Fruit fly (Drosophila melanogaster) whole organism, wandering third instar larva: ENCODE results near the gene sba.

Source experiments
- Abd-B ChIP-seq: fragments of >200 bp; optimal IDR thresholded peaks from 2 replicates; lab custom pipeline; 2017; ENCODE audit warnings: missing biosample characterization, missing genetic modification characterization
- CG32264 ChIP-seq: fragments of 200-800 bp; sonication (Bioruptor generic); optimal IDR thresholded peaks from 2 replicates; lab custom pipeline; 2016; ENCODE audit warnings: missing biosample characterization, missing genetic modification characterization
- CG9705 ChIP-seq: fragments of 200-800 bp; sonication (Bioruptor generic); optimal IDR thresholded peaks from 2 replicates; lab custom pipeline; 2018; ENCODE audit warnings: missing biosample characterization, mild to moderate bottlenecking, missing genetic modification characterization
- CrebA ChIP-seq: fragments of 200-800 bp; sonication (Bioruptor generic); optimal IDR thresholded peaks from 2 replicates; lab custom pipeline; 2016; ENCODE audit warnings: missing biosample characterization, mild to moderate bottlenecking, missing genetic modification characterization, borderline replicate concordance
- Dfd ChIP-seq: fragments of >200 bp; optimal IDR thresholded peaks from 2 replicates; lab custom pipeline; 2017; ENCODE audit warnings: missing biosample characterization, missing genetic modification characterization
- Dif ChIP-seq: fragments of 200-275, 200-300 bp; sonication (Bioruptor generic); optimal IDR thresholded peaks from 2 replicates; lab custom pipeline; 2018; ENCODE audit warnings: missing biosample characterization, missing genetic modification characterization; ENCODE audit not compliant: partially characterized antibody
- GATAd ChIP-seq: sonication (Bioruptor generic); optimal IDR thresholded peaks from 2 replicates; lab custom pipeline; 2016; ENCODE audit warnings: missing biosample characterization, missing genetic modification characterization
- HLH106 ChIP-seq: fragments of 200-800 bp; optimal IDR thresholded peaks from 3 replicates; lab custom pipeline; 2019; ENCODE audit warnings: missing biosample characterization, mild to moderate bottlenecking, missing genetic modification characterization, moderate library complexity
- Hnf4 ChIP-seq: fragments of 200-800 bp; sonication (Bioruptor generic); optimal IDR thresholded peaks from 2 replicates; lab custom pipeline; 2016; ENCODE audit warnings: missing biosample characterization, mild to moderate bottlenecking, missing genetic modification characterization
- Hr78 ChIP-seq: fragments of >200 bp; optimal IDR thresholded peaks from 2 replicates; lab custom pipeline; 2017; ENCODE audit warnings: missing biosample characterization, missing genetic modification characterization
- Hr83 ChIP-seq: fragments of 200-300 bp; sonication (Bioruptor generic); optimal IDR thresholded peaks from 2 replicates; lab custom pipeline; 2016; ENCODE audit warnings: missing biosample characterization, mild to moderate bottlenecking, missing genetic modification characterization, moderate library complexity; ENCODE audit not compliant: poor library complexity, severe bottlenecking
- Jra ChIP-seq: sonication (Bioruptor generic); optimal IDR thresholded peaks from 2 replicates; lab custom pipeline; 2016; ENCODE audit warnings: missing biosample characterization, missing genetic modification characterization
- Mio ChIP-seq: sonication (Bioruptor generic); optimal IDR thresholded peaks from 2 replicates; lab custom pipeline; 2016; ENCODE audit warnings: missing biosample characterization, missing genetic modification characterization
- Myc ChIP-seq: fragments of >200 bp; optimal IDR thresholded peaks from 2 replicates; lab custom pipeline; 2017
- N ChIP-seq: fragments of >200 bp; optimal IDR thresholded peaks from 2 replicates; lab custom pipeline; 2018; ENCODE audit warnings: missing biosample characterization, missing external identifiers, missing genetic modification characterization
- OdsH ChIP-seq: fragments of 200-800 bp; sonication (Bioruptor generic); optimal IDR thresholded peaks from 2 replicates; lab custom pipeline; 2016; ENCODE audit warnings: missing biosample characterization, mild to moderate bottlenecking, missing genetic modification characterization
- Rel ChIP-seq, 2 experiments: fragments of 200-800 bp; sonication (Bioruptor generic) in 1 of 2; optimal IDR thresholded peaks; 2 replicates in 1 of 2; 3 replicates in 1 of 2; lab custom pipeline; 2016 to 2019; ENCODE audit warnings: mild to moderate bottlenecking in 2 of 2, missing biosample characterization in 2 of 2, missing genetic modification characterization in 2 of 2, moderate library complexity in 1 of 2
- Sp1 ChIP-seq: fragments of 200-800 bp; sonication (Bioruptor generic); optimal IDR thresholded peaks from 3 replicates; lab custom pipeline; 2019; ENCODE audit warnings: missing biosample characterization, mild to moderate bottlenecking, missing genetic modification characterization, moderate library complexity
- Vsx2 ChIP-seq: fragments of 200-300, 225-300 bp; sonication (Bioruptor generic); optimal IDR thresholded peaks from 2 replicates; lab custom pipeline; 2018; ENCODE audit warnings: missing biosample characterization, missing genetic modification characterization; ENCODE audit not compliant: partially characterized antibody
- br ChIP-seq: fragments of 200-800 bp; sonication (Bioruptor generic); optimal IDR thresholded peaks from 2 replicates; lab custom pipeline; 2016; ENCODE audit warnings: missing biosample characterization, missing genetic modification characterization
- brk ChIP-seq: fragments of 200-800 bp; sonication (Bioruptor generic); optimal IDR thresholded peaks from 2 replicates; lab custom pipeline; 2016; ENCODE audit warnings: missing biosample characterization, mild to moderate bottlenecking, missing genetic modification characterization
- dl ChIP-seq, 2 experiments: fragments of 175-275, 200-275 bp in 1 of 2; fragments of 200-275 bp in 1 of 2; sonication (Bioruptor generic); optimal IDR thresholded peaks; lab custom pipeline; 2018; ENCODE audit warnings: mild to moderate bottlenecking in 2 of 2, missing biosample characterization in 2 of 2, missing genetic modification characterization in 2 of 2, moderate library complexity in 2 of 2; ENCODE audit not compliant: partially characterized antibody in 2 of 2, insufficient read depth in 1 of 2
- dmrt93B ChIP-seq: fragments of 200-800 bp; sonication (Bioruptor generic); optimal IDR thresholded peaks from 2 replicates; lab custom pipeline; 2018; ENCODE audit warnings: missing biosample characterization, mild to moderate bottlenecking, missing genetic modification characterization
- dsf ChIP-seq: sonication (Bioruptor generic); optimal IDR thresholded peaks from 2 replicates; lab custom pipeline; 2016; ENCODE audit warnings: missing biosample characterization, missing genetic modification characterization, borderline replicate concordance
- ey ChIP-seq: fragments of 200-800 bp; sonication (Bioruptor generic); optimal IDR thresholded peaks from 2 replicates; lab custom pipeline; 2016; ENCODE audit warnings: missing biosample characterization, missing genetic modification characterization
- foxo ChIP-seq, 2 experiments: fragments of 200-800 bp; sonication (Bioruptor generic); optimal IDR thresholded peaks; 2 replicates in 1 of 2; 3 replicates in 1 of 2; lab custom pipeline; 2016 to 2017; ENCODE audit warnings: missing biosample characterization in 2 of 2, missing genetic modification characterization in 2 of 2
- fru ChIP-seq: fragments of 200-800 bp; sonication (Bioruptor generic); optimal IDR thresholded peaks from 3 replicates; lab custom pipeline; 2016; ENCODE audit warnings: missing biosample characterization, mild to moderate bottlenecking, missing genetic modification characterization
- h ChIP-seq: fragments of 200-800 bp; sonication (Bioruptor generic); optimal IDR thresholded peaks from 3 replicates; lab custom pipeline; 2016; ENCODE audit warnings: missing biosample characterization, mild to moderate bottlenecking, missing genetic modification characterization
- jim ChIP-seq: fragments of 175-275, 200-325 bp; sonication (Bioruptor generic); optimal IDR thresholded peaks from 2 replicates; lab custom pipeline; 2016; ENCODE audit warnings: missing biosample characterization, mild to moderate bottlenecking, missing genetic modification characterization
- lola ChIP-seq: fragments of >200 bp; optimal IDR thresholded peaks from 2 replicates; lab custom pipeline; 2017; ENCODE audit warnings: missing biosample characterization, missing genetic modification characterization
- pan ChIP-seq: fragments of >200 bp; optimal IDR thresholded peaks from 2 replicates; lab custom pipeline; 2017
- psq ChIP-seq: fragments of 200-800 bp; sonication (Bioruptor generic); optimal IDR thresholded peaks from 3 replicates; lab custom pipeline; 2017; ENCODE audit warnings: missing biosample characterization, mild to moderate bottlenecking, missing genetic modification characterization, moderate library complexity
- rgr ChIP-seq: fragments of 200-800 bp; sonication (Bioruptor generic); optimal IDR thresholded peaks from 3 replicates; lab custom pipeline; 2016; ENCODE audit warnings: missing biosample characterization, mild to moderate bottlenecking, missing genetic modification characterization
- sage ChIP-seq: fragments of 200-800 bp; sonication (Bioruptor generic); optimal IDR thresholded peaks from 2 replicates; lab custom pipeline; 2016; ENCODE audit warnings: missing biosample characterization, mild to moderate bottlenecking, missing genetic modification characterization
- sv ChIP-seq: fragments of 200-800 bp; sonication (Bioruptor generic); optimal IDR thresholded peaks from 3 replicates; lab custom pipeline; 2016; ENCODE audit warnings: missing biosample characterization, missing genetic modification characterization
- tai ChIP-seq: sonication (Bioruptor generic); optimal IDR thresholded peaks from 2 replicates; lab custom pipeline; 2016; ENCODE audit warnings: missing biosample characterization, missing genetic modification characterization
- usp ChIP-seq: fragments of >200 bp; optimal IDR thresholded peaks from 2 replicates; lab custom pipeline; 2017; ENCODE audit warnings: missing biosample characterization, missing genetic modification characterization
- woc ChIP-seq: sonication (Bioruptor generic); optimal IDR thresholded peaks from 2 replicates; lab custom pipeline; 2016; ENCODE audit warnings: missing biosample characterization, mild to moderate bottlenecking, missing genetic modification characterization

Gene sba

DNA sequence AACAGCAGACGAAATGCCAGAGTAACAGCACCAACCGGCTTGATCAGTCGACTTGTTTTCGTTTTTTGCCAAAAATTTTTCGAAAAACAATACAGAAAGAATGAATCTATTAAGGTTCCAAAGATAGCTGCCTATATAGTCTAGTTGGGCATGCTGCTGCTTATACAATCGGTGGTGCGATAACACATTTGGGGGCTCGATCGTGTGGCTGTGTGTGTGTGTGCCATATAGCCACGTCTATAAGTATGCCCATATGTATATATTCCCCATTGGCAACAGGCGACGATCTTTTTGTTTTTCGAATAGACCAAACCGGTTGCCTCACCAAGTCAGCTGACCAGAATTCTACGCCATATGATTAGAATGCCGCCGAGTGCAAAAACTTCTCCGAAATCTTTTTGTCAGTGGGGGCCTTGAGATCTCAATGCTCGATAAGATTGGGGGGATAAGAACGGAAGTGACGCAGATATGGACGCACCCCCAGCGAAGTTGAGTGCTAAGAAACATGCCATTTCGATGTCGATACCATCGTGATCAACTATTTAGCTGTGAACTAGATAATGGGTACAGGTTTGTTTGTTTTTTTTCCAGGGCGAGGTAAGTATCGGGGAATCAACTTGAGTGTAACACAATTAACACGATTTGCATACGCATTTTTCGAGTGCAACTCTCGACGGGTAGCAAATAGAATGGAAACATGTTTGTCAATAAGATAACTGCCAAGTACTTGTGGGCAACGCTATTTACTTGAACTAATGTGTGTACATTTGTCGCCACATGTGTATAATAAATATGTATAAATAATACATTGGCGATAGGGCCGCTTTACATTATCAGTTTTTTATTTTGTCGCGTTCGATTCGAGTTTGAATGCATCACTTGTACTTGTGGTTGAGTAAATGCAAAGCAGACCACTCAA, 17.4 kb upstream of the sba start (continued):
- no peak for TF ChIP-seq pan
- no peak for TF ChIP-seq sage (GFP tag; lab: Kevin White, UChicago)
- no peak for TF ChIP-seq Dif
- TF ChIP-seq, all 38 proteins: peak for 9

DNA sequence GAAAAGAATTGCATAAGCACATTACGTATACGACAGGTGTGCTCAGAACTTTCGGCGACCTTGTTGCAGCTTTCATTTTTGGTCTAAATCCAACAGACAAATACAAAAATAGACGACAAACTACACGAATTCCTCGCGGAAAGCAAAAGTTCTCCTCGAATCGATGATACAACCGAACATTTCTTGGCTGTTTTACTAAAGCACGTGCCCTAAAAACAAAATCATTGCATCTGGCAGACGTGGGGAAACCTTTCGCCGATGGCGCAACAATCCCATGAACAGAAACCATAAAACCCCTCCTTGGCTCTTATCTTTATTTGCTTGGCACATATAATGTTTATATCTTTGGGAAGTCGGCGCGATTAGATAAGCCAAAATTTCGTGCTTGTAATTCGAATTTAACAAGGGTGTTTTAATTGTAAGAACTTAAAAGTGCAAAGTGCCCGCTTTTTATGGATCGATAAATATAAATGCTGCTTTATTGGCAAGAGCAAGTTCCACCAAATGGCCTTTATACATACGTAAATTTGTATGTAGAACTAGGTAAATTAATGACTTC, 15.9 kb upstream of the sba start:
- TF ChIP-seq Sp1 (GFP tag; lab: Kevin White, UChicago) (no peak), Rel (GFP tag; optimal IDR thresholded peaks at IDR 0.05; lab: Kevin White, UChicago) (no peak), Rel (tag; optimal IDR thresholded peaks at IDR 0.05; lab: Kevin White, UChicago) (peak; percentile 41), CrebA (GFP tag; lab: Kevin White, UChicago) (no peak), Hr78 (GFP tag; lab: Kevin White, UChicago) (no peak), tai (GFP tag; lab: Kevin White, UChicago) (no peak), sage (GFP tag; lab: Kevin White, UChicago) (no peak)

DNA sequence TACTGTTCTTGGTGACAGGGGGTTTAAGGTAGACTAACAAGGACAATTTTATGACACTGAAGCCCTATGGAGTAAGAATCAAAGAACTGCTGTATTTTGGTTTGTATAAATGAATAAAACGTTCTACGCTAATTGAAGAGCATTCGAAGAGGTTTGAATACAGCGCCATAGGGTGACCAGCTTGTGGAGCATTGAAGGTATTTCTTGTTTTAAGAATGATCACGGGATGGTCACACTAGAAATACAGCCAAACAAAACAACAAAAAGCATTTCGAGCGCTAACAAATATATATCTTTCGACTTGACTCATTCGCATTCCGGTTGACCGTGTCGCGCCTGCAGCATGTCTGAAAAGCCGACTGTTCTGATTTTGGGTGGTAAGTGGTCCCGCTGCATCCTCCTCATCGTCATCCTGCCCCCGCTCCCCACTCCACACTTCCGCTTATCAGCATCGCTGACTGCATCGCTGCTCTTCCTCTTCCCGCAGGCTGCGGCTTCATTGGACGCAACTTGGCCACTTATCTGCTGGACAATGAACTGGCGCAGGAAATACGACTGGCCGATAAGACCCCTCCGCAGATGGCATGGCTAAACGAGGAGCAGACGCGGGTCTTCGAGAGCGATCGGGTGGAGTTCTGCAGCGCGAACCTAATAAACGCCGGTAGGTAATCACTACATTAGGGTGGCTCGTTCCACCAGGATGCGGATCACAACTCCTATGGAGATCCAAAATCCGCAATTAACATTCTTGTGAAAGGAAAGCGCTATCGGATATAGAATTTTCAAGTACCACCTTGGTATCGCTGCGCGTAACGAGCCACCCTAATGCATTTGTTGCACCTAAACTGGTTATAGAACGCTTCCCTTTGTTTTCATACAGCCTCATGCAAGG, 11.2 kb upstream of the sba start, which contains the start of gene CG5854:
Gene CG5854, plus strand, starts transcription at position 229 of the 892 bp plus-strand sequence.
- TF ChIP-seq Abd-B (GFP tag; lab: Kevin White, UChicago) (no peak), rgr (peak; percentile 98), lola (GFP tag; lab: Kevin White, UChicago) (no peak), Myc (lab: Kevin White, UChicago) (no peak), jim (GFP tag; lab: Kevin White, UChicago) (peak; percentile 35), dl (GFP tag; optimal IDR thresholded peaks at IDR 0.05; lab: Kevin White, UChicago; ENCODE audit: insufficient read depth in 1 of 2, partially characterized antibody in 2 of 2) (no peak), OdsH (GFP tag; lab: Kevin White, UChicago) (peak; percentile 96), CG32264 (GFP tag; lab: Kevin White, UChicago) (peak; percentile 92), Dif (peak; percentile 6), Hr83 (GFP tag; lab: Kevin White, UChicago) (peak; percentile 87), br (GFP tag; lab: Kevin White, UChicago) (peak; percentile 95), CG9705 (GFP tag; lab: Kevin White, UChicago) (peak; percentile 73), Hr78 (GFP tag; lab: Kevin White, UChicago) (no peak), woc (GFP tag; lab: Kevin White, UChicago) (peak; percentile 82), Sp1 (GFP tag; lab: Kevin White, UChicago) (peak; percentile 93), Rel (GFP tag; optimal IDR thresholded peaks at IDR 0.05; lab: Kevin White, UChicago) (no peak), Rel (tag; optimal IDR thresholded peaks at IDR 0.05; lab: Kevin White, UChicago) (peak; percentile 58), pan (no peak), Jra (GFP tag; lab: Kevin White, UChicago) (peak; percentile 50), HLH106 (tag; lab: Kevin White, UChicago) (peak; percentile 91), usp (GFP tag; lab: Kevin White, UChicago) (no peak), Hnf4 (GFP tag; lab: Kevin White, UChicago) (peak; percentile 92), psq (GFP tag; lab: Kevin White, UChicago) (peak; percentile 89), N (GFP tag; lab: Kevin White, UChicago) (no peak), fru (GFP tag; lab: Kevin White, UChicago) (peak; percentile 95), sage (GFP tag; lab: Kevin White, UChicago) (no peak), ey (GFP tag; lab: Kevin White, UChicago) (peak; percentile 97), CrebA (GFP tag; lab: Kevin White, UChicago) (no peak), dsf (peak; percentile 31), h (GFP tag; lab: Kevin White, UChicago) (peak; percentile 96), Vsx2 (no peak), dmrt93B (peak; percentile 79), brk (no peak), Dfd (GFP tag; lab: Kevin White, UChicago) (no peak), GATAd (GFP tag; lab: Kevin White, UChicago) (peak; percentile 63), foxo (GFP tag; optimal IDR thresholded peaks at IDR 0.05; lab: Kevin White, UChicago) (peak; percentile 69 to 98), sv (GFP tag; lab: Kevin White, UChicago) (peak; percentile 63), Mio (peak; percentile 77), tai (GFP tag; lab: Kevin White, UChicago) (no peak)
